Fruit fly (Drosophila melanogaster) whole organism, wandering third instar larva: ENCODE data around the gene CG10274.

ENCODE experiments used
- Abd-B ChIP-seq: fragments of >200 bp; optimal IDR thresholded peaks from 2 replicates; lab custom pipeline; 2017; ENCODE audit warnings: missing biosample characterization, missing genetic modification characterization
- CG32264 ChIP-seq: fragments of 200-800 bp; sonication (Bioruptor generic); optimal IDR thresholded peaks from 2 replicates; lab custom pipeline; 2016; ENCODE audit warnings: missing biosample characterization, missing genetic modification characterization
- CG9705 ChIP-seq: fragments of 200-800 bp; sonication (Bioruptor generic); optimal IDR thresholded peaks from 2 replicates; lab custom pipeline; 2018; ENCODE audit warnings: missing biosample characterization, mild to moderate bottlenecking, missing genetic modification characterization
- CrebA ChIP-seq: fragments of 200-800 bp; sonication (Bioruptor generic); optimal IDR thresholded peaks from 2 replicates; lab custom pipeline; 2016; ENCODE audit warnings: missing biosample characterization, mild to moderate bottlenecking, missing genetic modification characterization, borderline replicate concordance
- Dfd ChIP-seq: fragments of >200 bp; optimal IDR thresholded peaks from 2 replicates; lab custom pipeline; 2017; ENCODE audit warnings: missing biosample characterization, missing genetic modification characterization
- Dif ChIP-seq: fragments of 200-275, 200-300 bp; sonication (Bioruptor generic); optimal IDR thresholded peaks from 2 replicates; lab custom pipeline; 2018; ENCODE audit warnings: missing biosample characterization, missing genetic modification characterization; ENCODE audit not compliant: partially characterized antibody
- GATAd ChIP-seq: sonication (Bioruptor generic); optimal IDR thresholded peaks from 2 replicates; lab custom pipeline; 2016; ENCODE audit warnings: missing biosample characterization, missing genetic modification characterization
- HLH106 ChIP-seq: fragments of 200-800 bp; optimal IDR thresholded peaks from 3 replicates; lab custom pipeline; 2019; ENCODE audit warnings: missing biosample characterization, mild to moderate bottlenecking, missing genetic modification characterization, moderate library complexity
- Hnf4 ChIP-seq: fragments of 200-800 bp; sonication (Bioruptor generic); optimal IDR thresholded peaks from 2 replicates; lab custom pipeline; 2016; ENCODE audit warnings: missing biosample characterization, mild to moderate bottlenecking, missing genetic modification characterization
- Hr78 ChIP-seq: fragments of >200 bp; optimal IDR thresholded peaks from 2 replicates; lab custom pipeline; 2017; ENCODE audit warnings: missing biosample characterization, missing genetic modification characterization
- Hr83 ChIP-seq: fragments of 200-300 bp; sonication (Bioruptor generic); optimal IDR thresholded peaks from 2 replicates; lab custom pipeline; 2016; ENCODE audit warnings: missing biosample characterization, mild to moderate bottlenecking, missing genetic modification characterization, moderate library complexity; ENCODE audit not compliant: poor library complexity, severe bottlenecking
- Jra ChIP-seq: sonication (Bioruptor generic); optimal IDR thresholded peaks from 2 replicates; lab custom pipeline; 2016; ENCODE audit warnings: missing biosample characterization, missing genetic modification characterization
- Mio ChIP-seq: sonication (Bioruptor generic); optimal IDR thresholded peaks from 2 replicates; lab custom pipeline; 2016; ENCODE audit warnings: missing biosample characterization, missing genetic modification characterization
- Myc ChIP-seq: fragments of >200 bp; optimal IDR thresholded peaks from 2 replicates; lab custom pipeline; 2017
- N ChIP-seq: fragments of >200 bp; optimal IDR thresholded peaks from 2 replicates; lab custom pipeline; 2018; ENCODE audit warnings: missing biosample characterization, missing external identifiers, missing genetic modification characterization
- OdsH ChIP-seq: fragments of 200-800 bp; sonication (Bioruptor generic); optimal IDR thresholded peaks from 2 replicates; lab custom pipeline; 2016; ENCODE audit warnings: missing biosample characterization, mild to moderate bottlenecking, missing genetic modification characterization
- Rel ChIP-seq, 2 experiments: fragments of 200-800 bp; sonication (Bioruptor generic) in 1 of 2; optimal IDR thresholded peaks; 2 replicates in 1 of 2; 3 replicates in 1 of 2; lab custom pipeline; 2016 to 2019; ENCODE audit warnings: mild to moderate bottlenecking in 2 of 2, missing biosample characterization in 2 of 2, missing genetic modification characterization in 2 of 2, moderate library complexity in 1 of 2
- Sp1 ChIP-seq: fragments of 200-800 bp; sonication (Bioruptor generic); optimal IDR thresholded peaks from 3 replicates; lab custom pipeline; 2019; ENCODE audit warnings: missing biosample characterization, mild to moderate bottlenecking, missing genetic modification characterization, moderate library complexity
- Vsx2 ChIP-seq: fragments of 200-300, 225-300 bp; sonication (Bioruptor generic); optimal IDR thresholded peaks from 2 replicates; lab custom pipeline; 2018; ENCODE audit warnings: missing biosample characterization, missing genetic modification characterization; ENCODE audit not compliant: partially characterized antibody
- br ChIP-seq: fragments of 200-800 bp; sonication (Bioruptor generic); optimal IDR thresholded peaks from 2 replicates; lab custom pipeline; 2016; ENCODE audit warnings: missing biosample characterization, missing genetic modification characterization
- brk ChIP-seq: fragments of 200-800 bp; sonication (Bioruptor generic); optimal IDR thresholded peaks from 2 replicates; lab custom pipeline; 2016; ENCODE audit warnings: missing biosample characterization, mild to moderate bottlenecking, missing genetic modification characterization
- dl ChIP-seq, 2 experiments: fragments of 175-275, 200-275 bp in 1 of 2; fragments of 200-275 bp in 1 of 2; sonication (Bioruptor generic); optimal IDR thresholded peaks; lab custom pipeline; 2018; ENCODE audit warnings: mild to moderate bottlenecking in 2 of 2, missing biosample characterization in 2 of 2, missing genetic modification characterization in 2 of 2, moderate library complexity in 2 of 2; ENCODE audit not compliant: partially characterized antibody in 2 of 2, insufficient read depth in 1 of 2
- dmrt93B ChIP-seq: fragments of 200-800 bp; sonication (Bioruptor generic); optimal IDR thresholded peaks from 2 replicates; lab custom pipeline; 2018; ENCODE audit warnings: missing biosample characterization, mild to moderate bottlenecking, missing genetic modification characterization
- dsf ChIP-seq: sonication (Bioruptor generic); optimal IDR thresholded peaks from 2 replicates; lab custom pipeline; 2016; ENCODE audit warnings: missing biosample characterization, missing genetic modification characterization, borderline replicate concordance
- ey ChIP-seq: fragments of 200-800 bp; sonication (Bioruptor generic); optimal IDR thresholded peaks from 2 replicates; lab custom pipeline; 2016; ENCODE audit warnings: missing biosample characterization, missing genetic modification characterization
- foxo ChIP-seq, 2 experiments: fragments of 200-800 bp; sonication (Bioruptor generic); optimal IDR thresholded peaks; 2 replicates in 1 of 2; 3 replicates in 1 of 2; lab custom pipeline; 2016 to 2017; ENCODE audit warnings: missing biosample characterization in 2 of 2, missing genetic modification characterization in 2 of 2
- fru ChIP-seq: fragments of 200-800 bp; sonication (Bioruptor generic); optimal IDR thresholded peaks from 3 replicates; lab custom pipeline; 2016; ENCODE audit warnings: missing biosample characterization, mild to moderate bottlenecking, missing genetic modification characterization
- h ChIP-seq: fragments of 200-800 bp; sonication (Bioruptor generic); optimal IDR thresholded peaks from 3 replicates; lab custom pipeline; 2016; ENCODE audit warnings: missing biosample characterization, mild to moderate bottlenecking, missing genetic modification characterization
- jim ChIP-seq: fragments of 175-275, 200-325 bp; sonication (Bioruptor generic); optimal IDR thresholded peaks from 2 replicates; lab custom pipeline; 2016; ENCODE audit warnings: missing biosample characterization, mild to moderate bottlenecking, missing genetic modification characterization
- lola ChIP-seq: fragments of >200 bp; optimal IDR thresholded peaks from 2 replicates; lab custom pipeline; 2017; ENCODE audit warnings: missing biosample characterization, missing genetic modification characterization
- pan ChIP-seq: fragments of >200 bp; optimal IDR thresholded peaks from 2 replicates; lab custom pipeline; 2017
- psq ChIP-seq: fragments of 200-800 bp; sonication (Bioruptor generic); optimal IDR thresholded peaks from 3 replicates; lab custom pipeline; 2017; ENCODE audit warnings: missing biosample characterization, mild to moderate bottlenecking, missing genetic modification characterization, moderate library complexity
- rgr ChIP-seq: fragments of 200-800 bp; sonication (Bioruptor generic); optimal IDR thresholded peaks from 3 replicates; lab custom pipeline; 2016; ENCODE audit warnings: missing biosample characterization, mild to moderate bottlenecking, missing genetic modification characterization
- sage ChIP-seq: fragments of 200-800 bp; sonication (Bioruptor generic); optimal IDR thresholded peaks from 2 replicates; lab custom pipeline; 2016; ENCODE audit warnings: missing biosample characterization, mild to moderate bottlenecking, missing genetic modification characterization
- sv ChIP-seq: fragments of 200-800 bp; sonication (Bioruptor generic); optimal IDR thresholded peaks from 3 replicates; lab custom pipeline; 2016; ENCODE audit warnings: missing biosample characterization, missing genetic modification characterization
- tai ChIP-seq: sonication (Bioruptor generic); optimal IDR thresholded peaks from 2 replicates; lab custom pipeline; 2016; ENCODE audit warnings: missing biosample characterization, missing genetic modification characterization
- usp ChIP-seq: fragments of >200 bp; optimal IDR thresholded peaks from 2 replicates; lab custom pipeline; 2017; ENCODE audit warnings: missing biosample characterization, missing genetic modification characterization
- woc ChIP-seq: sonication (Bioruptor generic); optimal IDR thresholded peaks from 2 replicates; lab custom pipeline; 2016; ENCODE audit warnings: missing biosample characterization, mild to moderate bottlenecking, missing genetic modification characterization

Gene CG10274

DNA sequence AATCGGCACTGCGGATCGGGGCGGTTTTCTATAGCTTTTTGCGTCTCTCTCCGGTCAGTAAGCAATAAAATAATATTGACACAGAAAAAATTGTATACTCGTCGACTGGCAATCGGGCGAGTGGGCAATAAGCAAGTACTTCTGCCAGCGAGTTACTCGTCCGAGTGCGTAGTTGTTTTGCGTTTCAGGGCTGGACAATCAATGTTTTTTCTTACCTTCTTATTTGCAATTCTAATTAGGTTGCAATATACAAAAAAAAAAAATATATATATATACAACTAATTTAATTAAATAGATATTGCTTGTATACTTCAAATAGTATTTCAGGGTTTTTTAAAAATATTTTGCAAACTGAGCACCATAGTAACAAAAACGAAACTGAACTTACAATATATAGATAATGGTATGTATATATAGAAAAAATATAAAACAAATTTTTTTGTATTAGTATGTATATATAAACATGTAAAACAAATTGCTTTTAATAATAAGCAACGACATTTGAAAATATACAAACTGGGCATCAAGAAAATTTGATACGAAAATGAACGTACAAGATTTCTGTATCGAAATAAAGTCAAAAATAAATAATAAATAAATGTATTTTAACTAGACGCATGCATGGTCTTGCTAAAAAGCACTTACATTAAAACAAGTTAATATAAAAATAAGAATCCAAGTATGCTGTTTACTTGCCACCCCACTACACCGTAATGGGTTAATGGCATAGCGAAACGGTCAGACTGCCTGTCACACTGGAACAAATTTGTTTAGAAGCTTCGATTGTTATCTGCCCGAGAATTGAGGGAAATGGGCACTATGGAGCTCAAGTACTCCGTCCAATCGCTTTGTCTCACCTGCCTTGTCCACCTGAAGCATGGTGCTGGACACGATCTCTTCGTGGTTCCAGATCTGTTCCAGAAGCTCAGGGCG lies 7.6 kb upstream of the CG10274 start, which contains the start of the genes D19A and CG7386:
D19A (minus strand) TSS at position 129 of the 933 bp plus-strand sequence.
CG7386 (plus strand) TSS at position 751 of the 933 bp plus-strand sequence.
- TF ChIP-seq psq (GFP tag; lab: Kevin White, UChicago) (peak; percentile 55), Rel (GFP tag; optimal IDR thresholded peaks at IDR 0.05; lab: Kevin White, UChicago) (no peak), Rel (tag; optimal IDR thresholded peaks at IDR 0.05; lab: Kevin White, UChicago) (peak; percentile 24), Vsx2 (GFP tag; lab: Kevin White, UChicago) (peak; percentile 96), Hr78 (no peak), fru (GFP tag; lab: Kevin White, UChicago) (peak; percentile 24), jim (GFP tag; lab: Kevin White, UChicago) (no peak), rgr (GFP tag; lab: Kevin White, UChicago) (peak; percentile 59), h (GFP tag; lab: Kevin White, UChicago) (peak; percentile 58), ey (GFP tag; lab: Kevin White, UChicago) (peak; percentile 47), HLH106 (tag; lab: Kevin White, UChicago) (peak; percentile 39), dsf (GFP tag; lab: Kevin White, UChicago) (no peak), sv (GFP tag; lab: Kevin White, UChicago) (peak; percentile 65), Dfd (GFP tag; lab: Kevin White, UChicago) (no peak), Myc (lab: Kevin White, UChicago) (peak; percentile 30), woc (GFP tag; lab: Kevin White, UChicago) (peak; percentile 79), foxo (GFP tag; optimal IDR thresholded peaks at IDR 0.05; lab: Kevin White, UChicago) (peak in 1 of 2 experiments; percentile 70), br (peak; percentile 51), Hr83 (GFP tag; lab: Kevin White, UChicago) (peak; percentile 91), Hnf4 (GFP tag; lab: Kevin White, UChicago) (peak; percentile 66), usp (GFP tag; lab: Kevin White, UChicago) (no peak), CG9705 (GFP tag; lab: Kevin White, UChicago) (peak; percentile 45), N (no peak), tai (no peak), Dif (GFP tag; lab: Kevin White, UChicago) (peak; percentile 91), OdsH (GFP tag; lab: Kevin White, UChicago) (peak; percentile 28), Sp1 (peak; percentile 65), dl (GFP tag; optimal IDR thresholded peaks at IDR 0.05; lab: Kevin White, UChicago; ENCODE audit: insufficient read depth in 1 of 2, partially characterized antibody in 2 of 2) (peak in 1 of 2 experiments; percentile 28)

DNA sequence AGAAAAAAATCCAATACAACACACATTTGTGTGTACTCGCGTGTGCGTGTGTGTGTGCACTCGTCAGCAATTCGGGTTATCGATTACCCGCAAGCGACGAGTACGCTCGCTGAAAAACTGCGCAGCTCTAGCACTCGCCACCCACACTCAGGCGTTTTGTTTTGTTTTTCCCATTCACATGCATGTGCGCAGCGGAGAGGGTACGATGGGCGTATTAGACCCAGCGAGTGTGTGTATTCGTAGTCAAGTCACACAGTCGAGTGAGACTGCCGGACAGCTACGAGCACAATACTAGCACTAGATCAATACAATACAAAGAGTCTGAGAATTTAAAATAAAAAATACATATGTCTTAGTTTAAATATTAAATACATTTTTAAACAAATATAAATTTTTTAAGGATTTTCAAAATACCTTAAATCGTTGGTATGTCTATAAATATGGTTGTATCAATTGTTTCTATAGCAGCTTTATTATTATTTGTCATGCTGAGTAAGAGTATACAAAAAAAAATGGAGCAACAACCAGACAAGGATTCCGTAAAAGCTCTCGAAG lies 3.3 kb upstream of the CG10274 start, which contains the start of the genes D19B and CG43293:
D19B (minus strand) TSS at position 37 of the 555 bp plus-strand sequence.
CG43293 (plus strand) TSS at position 306 of the 555 bp plus-strand sequence.
- TF ChIP-seq Sp1: peak; percentile 74
- TF ChIP-seq Rel (GFP tag; optimal IDR thresholded peaks at IDR 0.05; lab: Kevin White, UChicago): no peak
- peak; percentile 92 for TF ChIP-seq Rel (tag; optimal IDR thresholded peaks at IDR 0.05; lab: Kevin White, UChicago)
- peak; percentile 96 for TF ChIP-seq jim (GFP tag; lab: Kevin White, UChicago)
- no peak for TF ChIP-seq N
- TF ChIP-seq tai: no peak
- peak; percentile 70 for TF ChIP-seq GATAd (GFP tag; lab: Kevin White, UChicago)
- peak; percentile 87 for TF ChIP-seq h (GFP tag; lab: Kevin White, UChicago)
- TF ChIP-seq CG9705 (GFP tag; lab: Kevin White, UChicago): peak; percentile 52
- no peak for TF ChIP-seq Hnf4 (GFP tag; lab: Kevin White, UChicago)
- peak; percentile 91 for TF ChIP-seq woc (GFP tag; lab: Kevin White, UChicago)
- peak; percentile 47 for TF ChIP-seq dmrt93B
- TF ChIP-seq pan: no peak
- no peak for TF ChIP-seq Dfd (GFP tag; lab: Kevin White, UChicago)
- TF ChIP-seq Dif (GFP tag; lab: Kevin White, UChicago): peak; percentile 60
- TF ChIP-seq foxo (GFP tag; optimal IDR thresholded peaks at IDR 0.05; lab: Kevin White, UChicago): peak in 1 of 2 experiments; percentile 91
- TF ChIP-seq Abd-B (GFP tag; lab: Kevin White, UChicago): no peak
- peak; percentile 54 for TF ChIP-seq CG32264 (GFP tag; lab: Kevin White, UChicago)
- TF ChIP-seq lola (GFP tag; lab: Kevin White, UChicago): no peak
- TF ChIP-seq HLH106 (tag; lab: Kevin White, UChicago): peak; percentile 77
- TF ChIP-seq rgr (GFP tag; lab: Kevin White, UChicago): peak; percentile 93
- TF ChIP-seq Mio (GFP tag; lab: Kevin White, UChicago): peak; percentile 3
- peak; percentile 82 for TF ChIP-seq br
- no peak for TF ChIP-seq Hr78
- TF ChIP-seq brk (GFP tag; lab: Kevin White, UChicago): no peak
- peak; percentile 78 for TF ChIP-seq Myc (lab: Kevin White, UChicago)
- peak; percentile 85 for TF ChIP-seq psq (GFP tag; lab: Kevin White, UChicago)
- no peak for TF ChIP-seq dl (GFP tag; optimal IDR thresholded peaks at IDR 0.05; lab: Kevin White, UChicago; ENCODE audit: insufficient read depth in 1 of 2, partially characterized antibody in 2 of 2)
- TF ChIP-seq fru (GFP tag; lab: Kevin White, UChicago): peak; percentile 80
- TF ChIP-seq CrebA (GFP tag; lab: Kevin White, UChicago): no peak
- peak; percentile 81 for TF ChIP-seq OdsH (GFP tag; lab: Kevin White, UChicago)
- no peak for TF ChIP-seq dsf (GFP tag; lab: Kevin White, UChicago)
- peak; percentile 99 for TF ChIP-seq Hr83 (GFP tag; lab: Kevin White, UChicago)
- TF ChIP-seq sage (GFP tag; lab: Kevin White, UChicago): no peak
- peak; percentile 79 for TF ChIP-seq sv (GFP tag; lab: Kevin White, UChicago)
- TF ChIP-seq Jra (GFP tag; lab: Kevin White, UChicago): no peak
- no peak for TF ChIP-seq usp (GFP tag; lab: Kevin White, UChicago)
- peak; percentile 80 for TF ChIP-seq ey (GFP tag; lab: Kevin White, UChicago)
- TF ChIP-seq Vsx2 (GFP tag; lab: Kevin White, UChicago): no peak
- TF ChIP-seq, all 38 proteins: peak for 22
